Fruit fly (Drosophila melanogaster): Measurements from ENCODE around the gene bor.
A peak's percentile ranks its signal among the peaks of the same experiment; 100 is the strongest.

DNA sequence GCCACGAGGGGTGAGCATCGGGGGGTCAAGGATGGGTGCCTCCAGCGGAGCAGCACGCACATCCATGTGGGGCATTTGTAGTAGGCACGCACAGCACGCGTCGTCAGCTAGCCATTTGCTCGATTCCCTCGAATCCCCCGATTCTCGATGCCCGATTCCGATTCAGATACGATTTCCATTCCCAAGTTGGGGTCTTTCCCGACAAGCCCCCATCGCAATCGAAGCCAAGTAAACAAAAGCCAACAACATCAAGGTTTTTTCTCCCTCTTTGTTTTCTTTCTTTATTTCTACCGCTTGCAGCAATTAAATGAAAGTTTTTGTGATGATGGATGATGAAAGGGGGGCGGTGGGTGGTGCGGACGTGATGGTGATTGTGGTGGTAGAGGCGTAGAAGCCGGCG, 36.8 kb downstream of the bor start:
- TF ChIP-seq Ets98B (GFP tag; IDR thresholded peaks at IDR 0.05), result no peak
- no peak for TF ChIP-seq gl (tag; optimal IDR thresholded peaks at IDR 0.05)
- no peak for TF ChIP-seq Pif1A (GFP tag; optimal IDR thresholded peaks at IDR 0.05)
- no peak for TF ChIP-seq CG8301 (tag; optimal IDR thresholded peaks at IDR 0.05)
- no peak for TF ChIP-seq D1 (tag; optimal IDR thresholded peaks at IDR 0.05)
- no peak for TF ChIP-seq CG14655 (GFP tag; optimal IDR thresholded peaks at IDR 0.05)
- TF ChIP-seq Snoo (tag; optimal IDR thresholded peaks at IDR 0.05), result no peak
- peak; percentile 54 for TF ChIP-seq CG13204 (GFP tag; optimal IDR thresholded peaks at IDR 0.05)
- TF ChIP-seq CG9948 (tag; optimal IDR thresholded peaks at IDR 0.05), result no peak
- TF ChIP-seq CG10348 (GFP tag; IDR thresholded peaks at IDR 0.05), result no peak
- TF ChIP-seq CG15710 (tag; optimal IDR thresholded peaks at IDR 0.05), result no peak

Data from whole organism, pupa.